Fruit fly (Drosophila melanogaster): Measurements from ENCODE around the gene Sgs4.

- no peak for TF ChIP-seq Ets98B (GFP tag; IDR thresholded peaks at IDR 0.05)
- no peak for TF ChIP-seq CG34367 (tag; optimal IDR thresholded peaks at IDR 0.05)
Measured at dm6 chrX:3244120-3244519, 5.8 kb upstream of the Sgs4 start, which contains the start of gene ng4.

Data from whole organism, pupa.